Worm (Caenorhabditis elegans): ENCODE measurements around the gene unc-98.

The unc-98 gene

ce11 chrX:7575939-7576338 is 2.5 kb upstream of the unc-98 start (continued):
- peak; percentile 56 for TF ChIP-seq nhr-48 (tag; optimal IDR thresholded peaks at IDR 0.05)
- TF ChIP-seq nhr-42 (GFP tag; IDR thresholded peaks at IDR 0.05): no peak
- peak; percentile 17 for TF ChIP-seq nhr-77 (tag; optimal IDR thresholded peaks at IDR 0.05)
- TF ChIP-seq hlh-11 (tag; optimal IDR thresholded peaks at IDR 0.05): peak; percentile 76
- TF ChIP-seq daf-16 (GFP tag; optimal IDR thresholded peaks at IDR 0.05): no peak
- TF ChIP-seq daf-16 (tag; optimal IDR thresholded peaks at IDR 0.05): peak; percentile 87
- no peak for TF ChIP-seq nhr-237 (tag; optimal IDR thresholded peaks at IDR 0.05)
- TF ChIP-seq egl-43 (GFP tag; IDR thresholded peaks at IDR 0.05): no peak
- TF ChIP-seq mdl-1 (tag; optimal IDR thresholded peaks at IDR 0.05): peak in 1 of 2 experiments; percentile 41
- no peak for TF ChIP-seq sdz-12 (GFP tag; optimal IDR thresholded peaks at IDR 0.05)
- TF ChIP-seq unc-62 (GFP tag; optimal IDR thresholded peaks at IDR 0.05 in 1 of 2): peak in 1 of 2 experiments; percentile 98
- no peak for TF ChIP-seq unc-62 (tag; optimal IDR thresholded peaks at IDR 0.05)
- TF ChIP-seq spr-3 (GFP tag; optimal IDR thresholded peaks at IDR 0.05): no peak
- TF ChIP-seq mdt-29 (GFP tag; IDR thresholded peaks at IDR 0.05): no peak
- TF ChIP-seq lir-3 (tag; optimal IDR thresholded peaks at IDR 0.05): no peak
- no peak for TF ChIP-seq fos-1 (tag; optimal IDR thresholded peaks at IDR 0.05)
- TF ChIP-seq dve-1 (tag; optimal IDR thresholded peaks at IDR 0.05; ENCODE audit: insufficient read depth): peak; percentile 76
- no peak for TF ChIP-seq nhr-25 (tag; optimal IDR thresholded peaks at IDR 0.05; ENCODE audit: borderline replicate concordance, insufficient read depth)
- TF ChIP-seq T20F7.1 (GFP tag; optimal IDR thresholded peaks at IDR 0.05): no peak
- no peak for TF ChIP-seq ama-1 (optimal IDR thresholded peaks at IDR 0.05)
- 0 out of 2 replicates have a peak, but pooled peaks have one; percentile 56 for TF ChIP-seq nhr-41 (GFP tag; IDR thresholded peaks at IDR 0.05)
- no peak for TF ChIP-seq nhr-76 (tag; optimal IDR thresholded peaks at IDR 0.05)
- peak; percentile 31 for TF ChIP-seq mxl-3 (GFP tag; optimal IDR thresholded peaks at IDR 0.05)
- peak in 1 of 2 experiments; percentile 2 for TF ChIP-seq hif-1 (tag; optimal IDR thresholded peaks at IDR 0.05)

- TF ChIP-seq dmd-6 (GFP tag; IDR thresholded peaks at IDR 0.05): no peak
- no peak for TF ChIP-seq rbr-2 (tag; optimal IDR thresholded peaks at IDR 0.05)
- TF ChIP-seq mdt-29 (GFP tag; IDR thresholded peaks at IDR 0.05): no peak
- TF ChIP-seq pha-4 (GFP tag; IDR thresholded peaks at IDR 0.05): no peak
- no peak for TF ChIP-seq pha-4 (tag; optimal IDR thresholded peaks at IDR 0.05)
- TF ChIP-seq ZK337.2 (GFP tag; IDR thresholded peaks at IDR 0.05): no peak
- TF ChIP-seq zip-11 (GFP tag; IDR thresholded peaks at IDR 0.05): no peak
- TF ChIP-seq ces-1 (GFP tag; optimal IDR thresholded peaks at IDR 0.05): no peak
- no peak for TF ChIP-seq skn-1 (tag; optimal IDR thresholded peaks at IDR 0.05)
- no peak for TF ChIP-seq fos-1 (tag; optimal IDR thresholded peaks at IDR 0.05)
- TF ChIP-seq unc-62 (GFP tag; optimal IDR thresholded peaks at IDR 0.05 in 1 of 2): no peak
- TF ChIP-seq unc-62 (tag; optimal IDR thresholded peaks at IDR 0.05): no peak
- TF ChIP-seq F26F4.8 (GFP tag; conservative IDR thresholded peaks at IDR 0.05): no peak
- TF ChIP-seq duxl-1 (tag; optimal IDR thresholded peaks at IDR 0.05; ENCODE audit: poor library complexity): no peak
- TF ChIP-seq nhr-102 (tag; optimal IDR thresholded peaks at IDR 0.05): no peak
- no peak for TF ChIP-seq R02D3.7 (tag; optimal IDR thresholded peaks at IDR 0.05)
- no peak for TF ChIP-seq F49E8.2 (tag; optimal IDR thresholded peaks at IDR 0.05; ENCODE audit: borderline replicate concordance)
- TF ChIP-seq nhr-11 (tag; optimal IDR thresholded peaks at IDR 0.05): peak; percentile 51
- no peak for TF ChIP-seq nhr-10 (tag; optimal IDR thresholded peaks at IDR 0.05)
- TF ChIP-seq daf-16 (GFP tag; optimal IDR thresholded peaks at IDR 0.05): peak in 1 of 2 experiments; percentile 45
- TF ChIP-seq daf-16 (tag; optimal IDR thresholded peaks at IDR 0.05): no peak
- no peak for TF ChIP-seq php-3 (GFP tag; IDR thresholded peaks at IDR 0.05)
- no peak for TF ChIP-seq nhr-25 (tag; optimal IDR thresholded peaks at IDR 0.05; ENCODE audit: borderline replicate concordance, insufficient read depth)
- peak; percentile 37; the same call in 1 of the 2 replicates for TF ChIP-seq hmg-1.1 (GFP tag; IDR thresholded peaks at IDR 0.05)
- peak; percentile 45 for TF ChIP-seq hlh-11 (tag; optimal IDR thresholded peaks at IDR 0.05)
- no peak for TF ChIP-seq dmd-9 (GFP tag; IDR thresholded peaks at IDR 0.05)
- no peak for TF ChIP-seq aha-1 (tag)
- TF ChIP-seq mxl-2 (GFP tag; conservative IDR thresholded peaks at IDR 0.05): no peak
- no peak for TF ChIP-seq sdz-12 (GFP tag; optimal IDR thresholded peaks at IDR 0.05)
- TF ChIP-seq mxl-3 (GFP tag; optimal IDR thresholded peaks at IDR 0.05): no peak
- no peak for TF ChIP-seq snpc-1.2 (GFP tag; IDR thresholded peaks at IDR 0.05)
- no peak for TF ChIP-seq zfp-3 (GFP tag; conservative IDR thresholded peaks at IDR 0.05)
- TF ChIP-seq vab-7 (GFP tag; IDR thresholded peaks at IDR 0.05): no peak
These were observed 210 bp upstream of the unc-98 start for ce11 chrX:7573629-7574028.
